Worm (Caenorhabditis elegans) whole organism, L4/young adult: ENCODE measurements around the gene F53H8.3.

ENCODE experiments used
- W03F9.2 ChIP-seq: fragments of 150-350 bp; optimal IDR thresholded peaks from 2 replicates; lab custom pipeline; 2014; ENCODE audit warnings: missing biosample characterization, missing genetic modification characterization
- him-1 ChIP-seq: sonication (generic microtip); optimal IDR thresholded peaks from 2 replicates; lab custom pipeline; 2016; ENCODE audit warnings: missing genotype, missing genetic modification reagents, missing genetic modification characterization, missing compliant biosample characterization

ce11 chrX:932874-933273 lies 5.5 kb upstream of the F53H8.3 start:
- TF ChIP-seq him-1 (tag; lab: Kevin White, UChicago) (peak; percentile 60), W03F9.2 (no peak)
